Worm (Caenorhabditis elegans) whole organism, L3 larva: ENCODE results near the gene C37H5.13.

Source experiments
- ZK546.5 ChIP-seq: sonication (generic microtip); optimal IDR thresholded peaks from 2 replicates; lab custom pipeline; 2017; ENCODE audit warnings: missing biosample characterization, missing genetic modification characterization
- ama-1 ChIP-seq: fragments of 150-350 bp; optimal IDR thresholded peaks from 2 replicates; lab custom pipeline; 2018
- elt-3 ChIP-seq, 3 experiments: fragments of 150-350 bp in 1 of 3; sonication (generic microtip) in 2 of 3; optimal IDR thresholded peaks; 2 replicates in 2 of 3; 4 replicates in 1 of 3; lab custom pipeline; 2014 to 2017; ENCODE audit warnings: missing biosample characterization in 3 of 3, missing genetic modification characterization in 3 of 3
- unc-39 ChIP-seq: sonication (generic microtip); optimal IDR thresholded peaks from 4 replicates; lab custom pipeline; 2017; ENCODE audit warnings: missing biosample characterization, missing genetic modification characterization
- ztf-11 ChIP-seq: fragments of 150-350 bp; optimal IDR thresholded peaks from 2 replicates; lab custom pipeline; 2014; ENCODE audit warnings: missing biosample characterization, missing genetic modification characterization

ce11 chrV:4823683-4824391, 38.9 kb downstream of the C37H5.13 start:
- TF ChIP-seq elt-3 (tag; optimal IDR thresholded peaks at IDR 0.05; lab: Kevin White, UChicago) (no peak), ama-1 (lab: Kevin White, UChicago) (peak; percentile 90), ztf-11 (no peak), unc-39 (no peak), ZK546.5 (tag; lab: Kevin White, UChicago) (no peak)
